Fruit fly (Drosophila melanogaster) whole organism, embryonic: ENCODE data around the gene CG5808.
A peak's percentile ranks its signal among the peaks of the same experiment; 100 is the strongest.

Source experiments
- BEAF-32 ChIP-seq: fragments of 200-800 bp; sonication (Bioruptor generic); optimal IDR thresholded peaks from 3 replicates; lab custom pipeline; 2017; ENCODE audit warnings: missing biosample characterization, missing genetic modification characterization, mild to moderate bottlenecking, moderate library complexity, missing genetic modification reagents
- CG1024 ChIP-seq: fragments of 200-800 bp; sonication (Bioruptor generic); IDR thresholded peaks from 2 replicates; pipeline ENCODE4 v1.3.6; 2022; ENCODE audit warnings: missing biosample characterization, missing genetic modification characterization
- CG10543 ChIP-seq: fragments of 200-800 bp; sonication (Bioruptor generic); optimal IDR thresholded peaks from 3 replicates; lab custom pipeline; 2017; ENCODE audit warnings: missing biosample characterization, mild to moderate bottlenecking, missing genetic modification characterization, moderate library complexity
- CG14667 ChIP-seq: fragments of 200-800 bp; sonication (Bioruptor generic); IDR thresholded peaks from 2 replicates; pipeline ENCODE4 v1.3.6; 2022; ENCODE audit warnings: missing biosample characterization, missing genetic modification characterization
- CG15696 ChIP-seq: fragments of 200-800 bp; sonication (Bioruptor generic); optimal IDR thresholded peaks from 2 replicates; lab custom pipeline; 2019; ENCODE audit warnings: missing biosample characterization, mild to moderate bottlenecking, missing genetic modification characterization, moderate library complexity
- CG31224 ChIP-seq: fragments of 200-800 bp; sonication (Bioruptor generic); IDR thresholded peaks from 2 replicates; pipeline ENCODE4 v1.3.6; 2022; ENCODE audit warnings: missing biosample characterization, missing genetic modification characterization
- CG34376 ChIP-seq: fragments of 200-800 bp; sonication (Bioruptor generic); optimal IDR thresholded peaks from 2 replicates; lab custom pipeline; 2018; ENCODE audit warnings: missing biosample characterization, mild to moderate bottlenecking, missing genetic modification characterization
- CG4360 ChIP-seq: fragments of 200-800 bp; sonication (Bioruptor generic); IDR thresholded peaks from 2 replicates; pipeline ENCODE4 v1.3.6; 2022; ENCODE audit warnings: missing biosample characterization, missing genetic modification characterization
- CG4617 ChIP-seq: fragments of 200-800 bp; sonication (Bioruptor generic); optimal IDR thresholded peaks from 3 replicates; lab custom pipeline; 2016; ENCODE audit warnings: missing biosample characterization, missing genetic modification characterization, borderline replicate concordance
- CG4730 ChIP-seq: fragments of 200-800 bp; sonication (Bioruptor generic); IDR thresholded peaks from 2 replicates; pipeline ENCODE4 v1.3.6; 2022; ENCODE audit warnings: missing biosample characterization, missing genetic modification characterization
- CG9797 ChIP-seq: fragments of 200-800 bp; sonication (Bioruptor generic); optimal IDR thresholded peaks from 3 replicates; lab custom pipeline; 2018; ENCODE audit warnings: missing biosample characterization, mild to moderate bottlenecking, missing genetic modification characterization
- CTCF ChIP-seq: fragments of 200-800 bp; sonication (Bioruptor generic); optimal IDR thresholded peaks from 2 replicates; lab custom pipeline; 2017; ENCODE audit warnings: missing biosample characterization, mild to moderate bottlenecking, missing genetic modification characterization, moderate library complexity
- D ChIP-seq, 2 experiments: fragments of 200-800 bp in 1 of 2; fragments of >200 bp in 1 of 2; sonication (Bioruptor generic) in 1 of 2; optimal IDR thresholded peaks; 2 replicates in 1 of 2; 3 replicates in 1 of 2; lab custom pipeline; 2017; ENCODE audit warnings: mild to moderate bottlenecking in 1 of 2, missing biosample characterization in 1 of 2, missing genetic modification characterization in 1 of 2, missing genetic modification reagents in 1 of 2
- Dp ChIP-seq: fragments of 200-800 bp; sonication (Bioruptor generic); optimal IDR thresholded peaks from 2 replicates; lab custom pipeline; 2018; ENCODE audit warnings: missing biosample characterization, mild to moderate bottlenecking, missing genetic modification characterization, moderate library complexity
- Ets65A ChIP-seq: fragments of 200-800 bp; sonication (Bioruptor generic); peaks from one replicate; lab custom pipeline; 2016; ENCODE audit warnings: missing biosample characterization, missing genetic modification characterization
- H15 ChIP-seq: fragments of 200-800 bp; sonication (Bioruptor generic); IDR thresholded peaks from 3 replicates; pipeline ENCODE4 v1.3.6; 2022; ENCODE audit warnings: missing biosample characterization, missing genetic modification characterization
- Hey ChIP-seq: fragments of 200-800 bp; sonication (Bioruptor generic); optimal IDR thresholded peaks from 3 replicates; lab custom pipeline; 2018; ENCODE audit warnings: missing biosample characterization, mild to moderate bottlenecking, missing genetic modification characterization
- Kr ChIP-seq: fragments of 200-800 bp; sonication (Bioruptor generic); optimal IDR thresholded peaks from 2 replicates; lab custom pipeline; 2017; ENCODE audit warnings: missing biosample characterization, mild to moderate bottlenecking, missing genetic modification characterization
- Mrtf ChIP-seq: fragments of 200-800 bp; sonication (Bioruptor generic); IDR thresholded peaks from 3 replicates; pipeline ENCODE4 v1.3.6; 2022; ENCODE audit warnings: missing biosample characterization, missing genetic modification characterization
- Myb ChIP-seq: fragments of 200-800 bp; sonication (Bioruptor generic); optimal IDR thresholded peaks from 2 replicates; lab custom pipeline; 2016; ENCODE audit warnings: missing biosample characterization, missing genetic modification characterization
- NFAT ChIP-seq: fragments of 200-800 bp; sonication (Bioruptor generic); IDR thresholded peaks from 2 replicates; pipeline ENCODE4 v1.3.6; 2022; ENCODE audit warnings: missing biosample characterization, missing genetic modification characterization
- NK7.1 ChIP-seq: fragments of 200-800 bp; sonication (Bioruptor generic); optimal IDR thresholded peaks from 3 replicates; lab custom pipeline; 2016; ENCODE audit warnings: missing biosample characterization, missing genetic modification characterization
- Opbp ChIP-seq: fragments of 200-800 bp; sonication (Bioruptor generic); IDR thresholded peaks from 3 replicates; pipeline ENCODE4 v1.3.6; 2022; ENCODE audit warnings: missing biosample characterization, missing genetic modification characterization; ENCODE audit not compliant: partially characterized antibody
- Rx ChIP-seq: fragments of 200-800 bp; sonication (Bioruptor generic); IDR thresholded peaks from 2 replicates; pipeline ENCODE4 v1.3.6; 2022; ENCODE audit warnings: missing biosample characterization, missing genetic modification characterization
- bsh ChIP-seq, 2 experiments: fragments of 200-800 bp; sonication (Bioruptor generic); optimal IDR thresholded peaks; 2 replicates each; lab custom pipeline; 2017 to 2018; ENCODE audit warnings: mild to moderate bottlenecking in 2 of 2, missing biosample characterization in 2 of 2, missing genetic modification characterization in 2 of 2, moderate library complexity in 1 of 2
- chm ChIP-seq: fragments of 200-800 bp; sonication (Bioruptor generic); IDR thresholded peaks from 2 replicates; pipeline ENCODE4 v1.3.6; 2022; ENCODE audit warnings: missing biosample characterization, missing genetic modification characterization
- dan ChIP-seq: fragments of 200-800 bp; sonication (Bioruptor generic); IDR thresholded peaks from 2 replicates; pipeline ENCODE4 v1.3.6; 2022; ENCODE audit warnings: missing biosample characterization, missing genetic modification characterization
- dm ChIP-seq: fragments of 200-800 bp; sonication (Bioruptor generic); optimal IDR thresholded peaks from 3 replicates; lab custom pipeline; 2016; ENCODE audit warnings: missing biosample characterization, missing genetic modification characterization
- esg ChIP-seq: fragments of 200-800 bp; sonication (Bioruptor generic); conservative IDR thresholded peaks from 2 replicates; pipeline ENCODE4 v1.3.6; 2022; ENCODE audit warnings: missing biosample characterization, missing genetic modification characterization
- eve ChIP-seq, 2 experiments: fragments of >200 bp; optimal IDR thresholded peaks; 2 replicates each; lab custom pipeline; 2017; ENCODE audit warnings: missing biosample characterization in 2 of 2, missing genetic modification characterization in 2 of 2
- gce ChIP-seq: fragments of 200-800 bp; sonication (Bioruptor generic); IDR thresholded peaks from 3 replicates; pipeline ENCODE4 v1.3.6; 2022; ENCODE audit warnings: missing biosample characterization, missing genetic modification characterization
- gcm ChIP-seq: fragments of 200-800 bp; sonication (Bioruptor generic); optimal IDR thresholded peaks from 2 replicates; lab custom pipeline; 2019; ENCODE audit warnings: missing biosample characterization, mild to moderate bottlenecking, missing genetic modification characterization, moderate library complexity
- gcm2 ChIP-seq: fragments of 200-800 bp; sonication (Bioruptor generic); optimal IDR thresholded peaks from 2 replicates; lab custom pipeline; 2016; ENCODE audit warnings: missing biosample characterization, missing genetic modification characterization
- grn ChIP-seq: fragments of 200-800 bp; sonication (Bioruptor generic); optimal IDR thresholded peaks from 3 replicates; lab custom pipeline; 2017; ENCODE audit warnings: missing biosample characterization, missing genetic modification characterization
- lab ChIP-seq: fragments of 200-800 bp; sonication (Bioruptor generic); optimal IDR thresholded peaks from 3 replicates; lab custom pipeline; 2017; ENCODE audit warnings: missing biosample characterization, missing genetic modification characterization, mild to moderate bottlenecking, moderate library complexity, missing genetic modification reagents
- mirr ChIP-seq: fragments of 200-800 bp; sonication (Bioruptor generic); optimal IDR thresholded peaks from 3 replicates; lab custom pipeline; 2018; ENCODE audit warnings: missing biosample characterization, mild to moderate bottlenecking, missing genetic modification characterization
- p53 ChIP-seq: fragments of 200-800 bp; sonication (Bioruptor generic); optimal IDR thresholded peaks from 2 replicates; lab custom pipeline; 2016; ENCODE audit warnings: missing biosample characterization, missing genetic modification characterization
- pfk ChIP-seq: fragments of 200-800 bp; sonication (Bioruptor generic); optimal IDR thresholded peaks from 2 replicates; lab custom pipeline; 2018; ENCODE audit warnings: missing biosample characterization, mild to moderate bottlenecking, missing genetic modification characterization, moderate library complexity
- phol ChIP-seq: fragments of 200-800 bp; sonication (Bioruptor generic); optimal IDR thresholded peaks from 3 replicates; lab custom pipeline; 2018; ENCODE audit warnings: missing biosample characterization, mild to moderate bottlenecking, missing genetic modification characterization, moderate library complexity
- rib ChIP-seq: fragments of 200-800 bp; sonication (Bioruptor generic); IDR thresholded peaks from 2 replicates; pipeline ENCODE4 v1.3.6; 2022; ENCODE audit warnings: missing biosample characterization, missing genetic modification characterization
- sd ChIP-seq: fragments of 200-800 bp; sonication (Bioruptor generic); optimal IDR thresholded peaks from 3 replicates; lab custom pipeline; 2018; ENCODE audit warnings: missing biosample characterization, mild to moderate bottlenecking, missing genetic modification characterization, moderate library complexity
- sim ChIP-seq: fragments of 200-800 bp; sonication (Bioruptor generic); IDR thresholded peaks from 2 replicates; pipeline ENCODE4 v1.3.6; 2022; ENCODE audit warnings: missing biosample characterization, missing genetic modification characterization
- slbo ChIP-seq: fragments of 200-800 bp; sonication (Bioruptor generic); IDR thresholded peaks from 2 replicates; pipeline ENCODE4 v1.3.6; 2022; ENCODE audit warnings: missing biosample characterization, missing genetic modification characterization
- sna ChIP-seq: fragments of 200-800 bp; sonication (Bioruptor generic); IDR thresholded peaks from 2 replicates; pipeline ENCODE4 v1.3.6; 2022; ENCODE audit warnings: missing biosample characterization, missing genetic modification characterization; ENCODE audit not compliant: partially characterized antibody
- ssp ChIP-seq: fragments of 200-800 bp; sonication (Bioruptor generic); IDR thresholded peaks from 2 replicates; pipeline ENCODE4 v1.3.6; 2022; ENCODE audit warnings: missing biosample characterization, missing genetic modification characterization
- tna ChIP-seq: fragments of 200-800 bp; sonication (Bioruptor generic); IDR thresholded peaks from 2 replicates; pipeline ENCODE4 v1.3.6; 2022; ENCODE audit warnings: missing biosample characterization, missing genetic modification characterization; ENCODE audit not compliant: partially characterized antibody
- trem ChIP-seq: fragments of 200-800 bp; optimal IDR thresholded peaks from 3 replicates; lab custom pipeline; 2019; ENCODE audit warnings: missing biosample characterization, mild to moderate bottlenecking, missing genetic modification characterization, moderate library complexity
- z ChIP-seq: fragments of 200-800 bp; sonication (Bioruptor generic); IDR thresholded peaks from 3 replicates; pipeline ENCODE4 v1.3.6; 2022; ENCODE audit warnings: missing biosample characterization, missing genetic modification characterization
- zfh2 ChIP-seq: fragments of 200-800 bp; sonication (Bioruptor generic); optimal IDR thresholded peaks from 2 replicates; lab custom pipeline; 2016; ENCODE audit warnings: missing biosample characterization, missing genetic modification characterization

The CG5808 gene

DNA sequence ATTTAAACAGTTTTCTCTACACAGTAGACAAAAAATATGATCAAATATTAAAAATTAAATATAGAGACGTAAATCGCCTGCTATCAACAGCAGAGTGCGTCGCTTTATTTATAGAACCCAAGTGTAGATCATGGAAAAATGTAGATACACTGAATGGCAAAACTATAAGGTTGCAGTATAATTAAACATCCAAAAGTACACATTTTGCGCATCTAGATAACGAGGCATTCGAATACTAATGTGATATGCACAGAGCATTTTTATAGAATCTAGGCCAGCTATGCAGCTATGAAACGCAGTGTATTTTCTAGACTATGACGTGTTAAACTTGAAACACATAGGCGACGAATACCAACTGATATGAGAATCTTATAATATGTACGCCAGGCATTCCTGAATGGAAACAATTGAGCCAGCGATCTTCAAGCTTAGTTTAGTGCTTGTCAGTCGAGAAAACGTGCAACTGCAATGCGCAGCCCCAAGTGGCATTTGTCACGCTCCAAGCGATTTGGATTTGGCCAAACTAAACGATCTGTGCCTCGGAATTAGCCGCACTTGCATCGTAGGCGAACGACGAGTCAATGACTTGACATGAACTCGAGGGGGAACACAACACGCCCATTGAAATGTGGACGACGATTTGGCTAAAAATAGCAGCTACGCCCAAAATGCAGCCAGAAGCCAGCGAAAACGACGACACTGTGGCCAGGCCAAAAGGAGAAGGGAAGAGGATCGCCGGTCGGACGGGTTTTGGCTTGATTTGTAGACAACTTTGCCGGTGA lies 5.8 kb downstream of the CG5808 start:
- TF ChIP-seq CG4360: peak; percentile 49; the same call in 1 of the 2 replicates
- peak; percentile 92 for TF ChIP-seq mirr (GFP tag; lab: Kevin White, UChicago)
- peak; percentile 2 for TF ChIP-seq Dp (GFP tag; lab: Kevin White, UChicago)
- peak; percentile 79 for TF ChIP-seq Rx (GFP tag; lab: Robert Waterston, UW)
- TF ChIP-seq gce: peak; percentile 75; the same call in 1 of the 3 replicates
- peak; percentile 78 for TF ChIP-seq gcm2 (GFP tag; lab: Kevin White, UChicago)
- TF ChIP-seq CTCF: peak; percentile 42
- TF ChIP-seq sna (GFP tag; lab: Robert Waterston, UW): no peak
- peak; percentile 94 for TF ChIP-seq slbo (GFP tag; lab: Robert Waterston, UW)
- peak; percentile 86 for TF ChIP-seq H15 (GFP tag; lab: Robert Waterston, UW)
- no peak for TF ChIP-seq D (optimal IDR thresholded peaks at IDR 0.05; lab: Kevin White, UChicago)
- peak; percentile 68 for TF ChIP-seq D (GFP tag; optimal IDR thresholded peaks at IDR 0.05; lab: Kevin White, UChicago)
- TF ChIP-seq ssp (GFP tag; lab: Robert Waterston, UW): peak; percentile 70
- peak; percentile 85 for TF ChIP-seq CG4730 (GFP tag; lab: Robert Waterston, UW)
- peak; percentile 30 for TF ChIP-seq CG15696 (tag; lab: Kevin White, UChicago)
- no peak for TF ChIP-seq CG9797 (GFP tag; lab: Kevin White, UChicago)
- no peak for TF ChIP-seq pfk (GFP tag; lab: Kevin White, UChicago)
- TF ChIP-seq Kr (GFP tag; lab: Kevin White, UChicago): no peak
- peak; percentile 71 for TF ChIP-seq dm (GFP tag; lab: Kevin White, UChicago)
- TF ChIP-seq grn: peak; percentile 10
- TF ChIP-seq eve (GFP tag; optimal IDR thresholded peaks at IDR 0.05; lab: Kevin White, UChicago): no peak
- TF ChIP-seq Opbp (GFP tag; lab: Robert Waterston, UW): no peak
- no peak for TF ChIP-seq BEAF-32 (GFP tag; lab: Kevin White, UChicago)
- TF ChIP-seq phol (tag; lab: Kevin White, UChicago): peak; percentile 82
- TF ChIP-seq sd (tag; lab: Kevin White, UChicago): peak; percentile 84
- peak; percentile 78 for TF ChIP-seq CG31224
- 0 out of 2 replicates have a peak, but pooled peaks have one; percentile 12 for TF ChIP-seq sim (GFP tag; lab: Robert Waterston, UW)
- TF ChIP-seq rib (GFP tag; lab: Robert Waterston, UW): peak; percentile 83
- TF ChIP-seq p53 (GFP tag; lab: Kevin White, UChicago): no peak
- TF ChIP-seq Ets65A (GFP tag; lab: Kevin White, UChicago): peak; percentile 97
- TF ChIP-seq CG10543 (GFP tag; lab: Kevin White, UChicago): peak; percentile 69
- peak; percentile 67 for TF ChIP-seq NK7.1 (GFP tag; lab: Kevin White, UChicago)
- peak; percentile 27 for TF ChIP-seq trem (tag; lab: Kevin White, UChicago)
- TF ChIP-seq CG34376 (GFP tag; lab: Kevin White, UChicago): peak; percentile 74
- peak; percentile 36 for TF ChIP-seq CG4617
- TF ChIP-seq NFAT (GFP tag; lab: Robert Waterston, UW): peak; percentile 90
- TF ChIP-seq CG1024 (GFP tag; lab: Robert Waterston, UW): peak; percentile 72
- TF ChIP-seq bsh (GFP tag; optimal IDR thresholded peaks at IDR 0.05; lab: Kevin White, UChicago): peak; percentile 84 to 90
- peak; percentile 89 for TF ChIP-seq zfh2 (GFP tag; lab: Kevin White, UChicago)
- TF ChIP-seq Mrtf (GFP tag; lab: Robert Waterston, UW): peak; percentile 89
- TF ChIP-seq lab (GFP tag; lab: Kevin White, UChicago): peak; percentile 95
- 0 out of 3 replicates have a peak, but pooled peaks have one; percentile 18 for TF ChIP-seq z
- peak; percentile 82 for TF ChIP-seq gcm (GFP tag; lab: Kevin White, UChicago)
- TF ChIP-seq tna (GFP tag; lab: Robert Waterston, UW): no peak
- peak; percentile 75 for TF ChIP-seq Myb
- TF ChIP-seq esg (GFP tag; lab: Robert Waterston, UW): peak; percentile 88
- peak; percentile 59 for TF ChIP-seq Hey (tag; lab: Kevin White, UChicago)
- peak; percentile 79; the same call in 1 of the 2 replicates for TF ChIP-seq CG14667 (GFP tag; lab: Robert Waterston, UW)
- TF ChIP-seq chm (GFP tag; lab: Robert Waterston, UW): peak; percentile 90
- peak; percentile 6; the same call in 1 of the 2 replicates for TF ChIP-seq dan (GFP tag; lab: Robert Waterston, UW)
